Worm (Caenorhabditis elegans) whole organism, L2 larva: ENCODE data around the gene nhr-142.

Source experiments
- C34F6.9 ChIP-seq: fragments of 150-350 bp; optimal IDR thresholded peaks from 2 replicates; lab custom pipeline; 2014; ENCODE audit warnings: missing biosample characterization, missing genetic modification characterization
- R02D3.7 ChIP-seq: fragments of 150-350 bp; optimal IDR thresholded peaks from 2 replicates; lab custom pipeline; 2014; ENCODE audit warnings: missing biosample characterization, missing genetic modification characterization
- Y55F3AM.14 ChIP-seq: fragments of 200-800 bp; sonication (Bioruptor generic); optimal IDR thresholded peaks from 2 replicates; lab custom pipeline; 2018; ENCODE audit warnings: mild to moderate bottlenecking, missing genetic modification characterization, missing compliant biosample characterization
- alr-1 ChIP-seq: fragments of 150-350 bp; optimal IDR thresholded peaks from 2 replicates; lab custom pipeline; 2014; ENCODE audit warnings: missing biosample characterization, missing genetic modification characterization
- aly-2 ChIP-seq: fragments of 150-350 bp; optimal IDR thresholded peaks from 2 replicates; lab custom pipeline; 2014; ENCODE audit warnings: missing biosample characterization, missing genetic modification characterization
- ama-1 ChIP-seq: fragments of 150-350 bp; optimal IDR thresholded peaks from 2 replicates; lab custom pipeline; 2018; ENCODE audit warnings: inconsistent platforms
- blmp-1 ChIP-seq: sonication (generic microtip); optimal IDR thresholded peaks from 2 replicates; lab custom pipeline; 2017; ENCODE audit warnings: missing genetic modification characterization, mild to moderate bottlenecking, missing compliant biosample characterization, antibody characterized with exemption, moderate library complexity; ENCODE audit not compliant: insufficient read depth
- ceh-16 ChIP-seq: fragments of 150-350 bp; optimal IDR thresholded peaks from 2 replicates; lab custom pipeline; 2014; ENCODE audit warnings: missing biosample characterization, missing genetic modification characterization
- ceh-82 ChIP-seq: fragments of 150-350 bp; optimal IDR thresholded peaks from 2 replicates; lab custom pipeline; 2014; ENCODE audit warnings: missing biosample characterization, missing genetic modification characterization
- crh-2 ChIP-seq: sonication (generic microtip); optimal IDR thresholded peaks from 2 replicates; lab custom pipeline; 2017; ENCODE audit warnings: missing biosample characterization, missing genetic modification characterization
- dmd-4 ChIP-seq: sonication (generic microtip); optimal IDR thresholded peaks from 2 replicates; lab custom pipeline; 2017; ENCODE audit warnings: missing biosample characterization, missing genetic modification characterization
- egl-27 ChIP-seq: sonication (generic microtip); optimal IDR thresholded peaks from 3 replicates; lab custom pipeline; 2017; ENCODE audit warnings: missing biosample characterization, missing genetic modification reagents, missing genetic modification characterization
- elt-1 ChIP-seq: fragments of 150-350 bp; optimal IDR thresholded peaks from 2 replicates; lab custom pipeline; 2014; ENCODE audit warnings: missing biosample characterization, missing genetic modification characterization
- elt-3 ChIP-seq: sonication (generic microtip); optimal IDR thresholded peaks from 2 replicates; lab custom pipeline; 2017; ENCODE audit warnings: missing biosample characterization, missing genetic modification characterization
- fos-1 ChIP-seq: fragments of 150-350 bp; optimal IDR thresholded peaks from 2 replicates; lab custom pipeline; 2014; ENCODE audit warnings: missing biosample characterization, missing genetic modification characterization
- gmeb-1 ChIP-seq: fragments of 150-350 bp; optimal IDR thresholded peaks from 2 replicates; lab custom pipeline; 2014; ENCODE audit warnings: missing biosample characterization, missing genetic modification characterization
- lin-11 ChIP-seq: fragments of 150-350 bp; sonication (generic microtip); optimal IDR thresholded peaks from 2 replicates; lab custom pipeline; 2014; ENCODE audit warnings: missing biosample characterization, missing genetic modification characterization, inconsistent platforms, mixed read lengths
- lin-13 ChIP-seq: fragments of 150-350 bp; optimal IDR thresholded peaks from 2 replicates; lab custom pipeline; 2014; ENCODE audit warnings: missing biosample characterization, missing genetic modification reagents, missing genetic modification characterization
- lin-39 ChIP-seq: fragments of 150-350 bp; optimal IDR thresholded peaks from 2 replicates; lab custom pipeline; 2014; ENCODE audit warnings: missing biosample characterization, missing genetic modification reagents, missing genetic modification characterization
- lsy-2 ChIP-seq, 2 experiments: fragments of 150-350 bp in 1 of 2; sonication (generic microtip) in 1 of 2; optimal IDR thresholded peaks; 2 replicates each; lab custom pipeline; 2014 to 2017; ENCODE audit warnings: missing biosample characterization in 2 of 2, missing genetic modification characterization in 2 of 2
- mab-5 ChIP-seq: fragments of 150-350 bp; optimal IDR thresholded peaks from 2 replicates; lab custom pipeline; 2014; ENCODE audit warnings: missing biosample characterization, missing genetic modification characterization
- mbf-1 ChIP-seq: sonication (generic microtip); optimal IDR thresholded peaks from 2 replicates; lab custom pipeline; 2017; ENCODE audit warnings: missing biosample characterization, missing genetic modification characterization
- nhr-10 ChIP-seq: sonication (generic microtip); optimal IDR thresholded peaks from 2 replicates; lab custom pipeline; 2017; ENCODE audit warnings: missing biosample characterization, missing genetic modification characterization
- nhr-12 ChIP-seq: fragments of 150-350 bp; optimal IDR thresholded peaks from 2 replicates; lab custom pipeline; 2014; ENCODE audit warnings: missing biosample characterization, missing genetic modification characterization
- nhr-129 ChIP-seq: fragments of 150-350 bp; optimal IDR thresholded peaks from 2 replicates; lab custom pipeline; 2014; ENCODE audit warnings: missing biosample characterization, missing genetic modification characterization
- nhr-21 ChIP-seq: fragments of 150-350 bp; optimal IDR thresholded peaks from 2 replicates; lab custom pipeline; 2014; ENCODE audit warnings: missing biosample characterization, missing genetic modification characterization
- nhr-23 ChIP-seq: fragments of 150-350 bp; optimal IDR thresholded peaks from 2 replicates; lab custom pipeline; 2014; ENCODE audit warnings: missing biosample characterization, missing genetic modification reagents, missing genetic modification characterization
- nhr-237 ChIP-seq: fragments of 150-350 bp; optimal IDR thresholded peaks from 2 replicates; lab custom pipeline; 2014; ENCODE audit warnings: missing biosample characterization, missing genetic modification characterization
- nhr-6 ChIP-seq: fragments of 150-350 bp; optimal IDR thresholded peaks from 2 replicates; lab custom pipeline; 2014; ENCODE audit warnings: missing biosample characterization, missing genetic modification characterization
- peb-1 ChIP-seq: fragments of 150-350 bp; optimal IDR thresholded peaks from 2 replicates; lab custom pipeline; 2014; ENCODE audit warnings: missing biosample characterization, missing genetic modification characterization
- sem-4 ChIP-seq: fragments of 150-350 bp; optimal IDR thresholded peaks from 2 replicates; lab custom pipeline; 2014; ENCODE audit warnings: missing biosample characterization, missing genetic modification reagents, missing genetic modification characterization
- skn-1 ChIP-seq: sonication (generic microtip); optimal IDR thresholded peaks from 2 replicates; lab custom pipeline; 2017; ENCODE audit warnings: missing biosample characterization, missing genetic modification characterization
- sma-3 ChIP-seq: sonication (generic microtip); optimal IDR thresholded peaks from 2 replicates; lab custom pipeline; 2016; ENCODE audit warnings: missing genetic modification reagents, missing genetic modification characterization, missing compliant biosample characterization
- sma-9 ChIP-seq, 2 experiments: fragments of 150-350 bp in 1 of 2; sonication (generic microtip) in 1 of 2; optimal IDR thresholded peaks; 2 replicates each; lab custom pipeline; 2014 to 2016; ENCODE audit warnings: missing genetic modification characterization in 2 of 2, mild to moderate bottlenecking in 1 of 2, missing biosample characterization in 1 of 2, missing compliant biosample characterization in 1 of 2, missing genetic modification reagents in 1 of 2, moderate library complexity in 1 of 2
- snpc-4 ChIP-seq: fragments of 150-350 bp; optimal IDR thresholded peaks from 2 replicates; lab custom pipeline; 2014; ENCODE audit warnings: missing biosample characterization, missing genetic modification characterization
- unc-39 ChIP-seq: fragments of 150-350 bp; optimal IDR thresholded peaks from 2 replicates; lab custom pipeline; 2014; ENCODE audit warnings: missing biosample characterization, missing genetic modification characterization
- unc-55 ChIP-seq: fragments of 150-350 bp; sonication (generic microtip); optimal IDR thresholded peaks from 3 replicates; lab custom pipeline; 2014; ENCODE audit warnings: missing biosample characterization, missing genetic modification reagents, missing genetic modification characterization
- unc-62 ChIP-seq: fragments of 150-350 bp; optimal IDR thresholded peaks from 2 replicates; lab custom pipeline; 2014; ENCODE audit warnings: missing biosample characterization, missing genetic modification reagents, missing genetic modification characterization
- zag-1 ChIP-seq: fragments of 150-350 bp; optimal IDR thresholded peaks from 2 replicates; lab custom pipeline; 2014; ENCODE audit warnings: missing biosample characterization, missing genetic modification characterization
- ztf-1 ChIP-seq: fragments of 200-800 bp; sonication (Bioruptor generic); conservative IDR thresholded peaks from 2 replicates; pipeline ENCODE4 v1.3.6; 2022; ENCODE audit warnings: missing genetic modification characterization, missing compliant biosample characterization
- ztf-4 ChIP-seq: fragments of 150-350 bp; optimal IDR thresholded peaks from 2 replicates; lab custom pipeline; 2014; ENCODE audit warnings: missing biosample characterization, missing genetic modification characterization

Gene nhr-142

DNA sequence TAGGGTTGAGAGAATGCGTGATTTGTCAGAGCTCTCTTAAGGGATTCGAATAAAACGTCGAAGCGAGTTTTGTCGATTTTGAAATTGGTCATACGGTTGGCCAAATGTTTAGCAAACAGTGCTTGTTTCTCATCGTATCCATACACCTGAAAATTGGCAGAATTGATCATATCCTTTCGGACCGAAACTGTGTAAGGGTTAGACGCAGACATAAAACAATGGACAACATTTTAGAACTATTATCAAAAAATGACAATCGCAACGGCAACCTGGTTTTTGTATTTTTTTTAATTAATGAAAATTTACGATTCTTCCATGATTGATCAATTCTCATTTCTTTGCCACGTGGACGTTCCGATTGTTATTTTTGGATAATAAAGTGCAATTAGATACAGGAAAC lies 16.2 kb downstream of the nhr-142 start:
- TF ChIP-seq lin-13 (GFP tag; lab: Kevin White, UChicago) (no peak), nhr-10 (tag; lab: Kevin White, UChicago) (no peak)

DNA sequence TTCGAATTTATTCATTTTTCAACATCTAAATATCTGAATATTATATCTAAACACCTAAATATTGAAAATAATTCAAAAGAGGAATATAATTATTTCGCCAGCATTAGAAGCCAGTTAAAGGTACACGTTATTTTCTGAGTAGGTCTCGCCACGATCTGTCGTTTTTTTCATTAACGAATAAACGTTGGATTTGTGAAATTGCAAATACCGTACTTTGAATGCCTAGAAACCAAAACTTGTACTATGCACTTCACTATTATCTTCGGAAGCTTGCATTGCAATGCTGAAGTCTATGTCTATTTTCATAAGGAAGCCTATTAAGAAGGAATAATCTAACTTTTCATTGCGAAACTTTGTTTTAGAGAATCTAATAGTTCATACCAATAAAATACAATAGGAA lies 17.9 kb downstream of the nhr-142 start:
- TF ChIP-seq lin-39 (tag; lab: Kevin White, UChicago): no peak
- no peak for TF ChIP-seq nhr-237
- no peak for TF ChIP-seq snpc-4
- TF ChIP-seq C34F6.9 (tag; lab: Kevin White, UChicago): no peak
- TF ChIP-seq lin-11 (tag; lab: Kevin White, UChicago): no peak
- TF ChIP-seq fos-1 (tag; lab: Kevin White, UChicago): no peak
- no peak for TF ChIP-seq ama-1 (lab: Kevin White, UChicago)
- TF ChIP-seq Y55F3AM.14 (GFP tag; lab: Kevin White, UChicago): no peak
- no peak for TF ChIP-seq unc-62 (GFP tag; lab: Kevin White, UChicago)
- no peak for TF ChIP-seq sem-4
- no peak for TF ChIP-seq nhr-129 (tag; lab: Kevin White, UChicago)
- TF ChIP-seq nhr-10 (tag; lab: Kevin White, UChicago): no peak

DNA sequence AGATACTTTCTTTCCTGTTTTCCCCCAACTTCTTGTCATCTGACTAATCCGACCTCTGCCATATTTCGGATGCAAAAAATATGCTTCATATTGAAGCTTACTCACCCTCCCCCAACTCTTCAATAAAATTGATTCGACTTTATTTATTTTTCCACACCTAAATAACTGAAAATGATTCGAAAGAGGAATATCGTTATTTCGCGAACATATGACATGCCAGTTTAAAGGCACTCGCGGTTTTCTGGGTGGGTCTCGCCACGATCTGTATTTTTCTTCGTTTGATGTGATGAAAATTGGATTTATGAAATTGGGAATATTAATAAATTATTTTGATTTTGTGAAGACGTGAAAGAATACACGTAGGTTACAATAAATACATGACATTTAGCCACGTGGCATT lies 18.7 kb downstream of the nhr-142 start, which contains the start of gene F44E7.3:
TSS of gene F44E7.3 (plus strand) at position 319 of the 400 bp plus-strand sequence.
- TF ChIP-seq lin-13 (GFP tag; lab: Kevin White, UChicago) (no peak), ama-1 (lab: Kevin White, UChicago) (peak; percentile 53)

DNA sequence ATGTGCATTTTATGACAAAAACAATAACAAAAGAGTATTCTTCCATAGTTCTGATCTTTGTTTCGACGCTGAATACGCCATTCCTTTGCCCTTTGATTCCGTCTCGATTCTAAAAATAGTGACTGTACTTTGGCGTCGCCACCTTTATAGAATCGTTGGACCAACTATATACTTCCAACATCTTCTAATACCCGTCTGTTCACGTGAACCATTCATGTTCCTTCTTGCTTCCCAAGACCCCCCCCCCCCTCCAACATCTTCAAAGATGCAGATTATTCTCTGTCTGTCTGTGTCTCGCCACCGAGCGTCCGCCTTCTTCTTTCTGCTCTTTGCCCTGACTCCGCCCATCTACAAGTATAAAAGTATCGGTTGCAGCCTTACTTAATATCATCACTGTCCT lies 20.4 kb downstream of the nhr-142 start:
- TF ChIP-seq dmd-4 (tag; lab: Kevin White, UChicago) (no peak), nhr-129 (tag; lab: Kevin White, UChicago) (no peak), lin-39 (tag; lab: Kevin White, UChicago) (no peak), elt-1 (tag; lab: Kevin White, UChicago) (no peak)

DNA sequence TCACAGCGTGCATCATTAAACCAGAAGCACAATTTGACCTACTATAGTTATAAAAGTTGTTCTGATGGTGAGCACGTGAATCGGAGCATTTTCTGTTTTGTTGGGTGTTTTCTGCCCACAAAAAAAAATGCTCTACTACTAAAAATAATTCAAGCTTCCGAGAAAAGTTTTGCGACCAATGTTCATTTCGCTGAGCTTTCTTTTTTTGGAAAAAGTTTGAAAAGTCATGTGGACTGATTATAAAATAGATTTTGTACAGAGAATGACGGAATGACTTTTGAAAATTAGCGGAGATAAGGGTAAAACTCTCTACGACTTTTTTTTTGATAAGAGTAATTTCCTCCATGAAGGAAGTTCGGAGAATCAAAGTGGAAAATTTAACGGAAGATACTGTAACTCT lies 20.9 kb downstream of the nhr-142 start:
- peak; percentile 41 for TF ChIP-seq fos-1 (tag; lab: Kevin White, UChicago)
- no peak for TF ChIP-seq nhr-129 (tag; lab: Kevin White, UChicago)
- TF ChIP-seq sma-9 (GFP tag; optimal IDR thresholded peaks at IDR 0.05; lab: Kevin White, UChicago): peak; percentile 54
- TF ChIP-seq sma-9 (tag; optimal IDR thresholded peaks at IDR 0.05; lab: Kevin White, UChicago): no peak
- peak; percentile 20 for TF ChIP-seq crh-2

DNA sequence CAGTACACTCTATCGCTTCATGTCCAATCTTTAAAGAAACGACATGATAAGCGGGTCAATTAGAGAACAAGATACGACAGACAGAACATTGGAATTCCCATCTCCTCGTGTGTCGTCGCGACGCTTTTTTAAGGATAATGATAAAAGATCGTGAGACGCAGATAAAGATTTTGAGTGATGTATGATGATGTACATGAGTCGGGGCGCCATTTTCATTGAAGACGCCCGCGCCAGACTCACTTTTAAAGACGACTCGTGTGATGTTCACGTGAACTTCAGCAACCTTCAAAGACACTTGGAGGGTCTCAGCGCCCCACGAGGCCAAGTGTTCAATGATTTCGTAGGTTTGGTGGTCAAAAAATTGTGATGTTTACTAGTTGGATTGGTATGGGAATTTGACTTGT lies 22.1 kb downstream of the nhr-142 start:
- TF ChIP-seq skn-1 (tag; lab: Kevin White, UChicago) (no peak), mbf-1 (tag; lab: Kevin White, UChicago) (no peak), sma-9 (GFP tag; optimal IDR thresholded peaks at IDR 0.05; lab: Kevin White, UChicago) (peak; percentile 92), sma-9 (tag; optimal IDR thresholded peaks at IDR 0.05; lab: Kevin White, UChicago) (peak; percentile 10), nhr-12 (tag; lab: Kevin White, UChicago) (no peak), C34F6.9 (tag; lab: Kevin White, UChicago) (no peak), nhr-237 (no peak), unc-62 (GFP tag; lab: Kevin White, UChicago) (no peak), sem-4 (peak; percentile 17), peb-1 (tag; lab: Kevin White, UChicago) (no peak), ztf-4 (tag; lab: Kevin White, UChicago) (no peak), egl-27 (tag; lab: Kevin White, UChicago) (peak; percentile 78), sma-3 (peak; percentile 94), lsy-2 (tag; optimal IDR thresholded peaks at IDR 0.05; lab: Kevin White, UChicago) (peak in 1 of 2 experiments; percentile 19), nhr-23 (no peak), elt-3 (tag; lab: Kevin White, UChicago) (no peak), elt-1 (tag; lab: Kevin White, UChicago) (no peak), blmp-1 (tag; lab: Kevin White, UChicago) (peak; percentile 81), crh-2 (peak; percentile 63), mab-5 (tag; lab: Kevin White, UChicago) (peak; percentile 19), ama-1 (lab: Kevin White, UChicago) (no peak), lin-13 (GFP tag; lab: Kevin White, UChicago) (no peak), R02D3.7 (no peak), ceh-16 (tag; lab: Kevin White, UChicago) (no peak), zag-1 (no peak), gmeb-1 (peak; percentile 57), nhr-21 (tag; lab: Kevin White, UChicago) (peak; percentile 94), nhr-129 (tag; lab: Kevin White, UChicago) (peak; percentile 62), nhr-6 (tag; lab: Kevin White, UChicago) (no peak), alr-1 (tag; lab: Kevin White, UChicago) (no peak), ztf-1 (GFP tag; lab: Robert Waterston, UW) (no peak), unc-55 (GFP tag; lab: Kevin White, UChicago) (no peak), aly-2 (tag; lab: Kevin White, UChicago) (no peak), ceh-82 (tag; lab: Kevin White, UChicago) (no peak), unc-39 (tag; lab: Kevin White, UChicago) (no peak), lin-39 (tag; lab: Kevin White, UChicago) (no peak)
